Fruit fly (Drosophila melanogaster) whole organism: ENCODE data around the gene Hrb98DE.

Experiments
- CG8478 ChIP-seq: fragments of >200 bp; optimal IDR thresholded peaks from 2 replicates; lab custom pipeline; 2018; ENCODE audit warnings: inconsistent platforms
- pan ChIP-seq: fragments of >200 bp; optimal IDR thresholded peaks from 2 replicates; lab custom pipeline; 2017
- psq ChIP-seq: fragments of >200 bp; optimal IDR thresholded peaks from 2 replicates; lab custom pipeline; 2017
- usp ChIP-seq: fragments of >200 bp; optimal IDR thresholded peaks from 2 replicates; lab custom pipeline; 2017; ENCODE audit warnings: missing biosample characterization, missing genetic modification characterization, mixed read lengths

DNA sequence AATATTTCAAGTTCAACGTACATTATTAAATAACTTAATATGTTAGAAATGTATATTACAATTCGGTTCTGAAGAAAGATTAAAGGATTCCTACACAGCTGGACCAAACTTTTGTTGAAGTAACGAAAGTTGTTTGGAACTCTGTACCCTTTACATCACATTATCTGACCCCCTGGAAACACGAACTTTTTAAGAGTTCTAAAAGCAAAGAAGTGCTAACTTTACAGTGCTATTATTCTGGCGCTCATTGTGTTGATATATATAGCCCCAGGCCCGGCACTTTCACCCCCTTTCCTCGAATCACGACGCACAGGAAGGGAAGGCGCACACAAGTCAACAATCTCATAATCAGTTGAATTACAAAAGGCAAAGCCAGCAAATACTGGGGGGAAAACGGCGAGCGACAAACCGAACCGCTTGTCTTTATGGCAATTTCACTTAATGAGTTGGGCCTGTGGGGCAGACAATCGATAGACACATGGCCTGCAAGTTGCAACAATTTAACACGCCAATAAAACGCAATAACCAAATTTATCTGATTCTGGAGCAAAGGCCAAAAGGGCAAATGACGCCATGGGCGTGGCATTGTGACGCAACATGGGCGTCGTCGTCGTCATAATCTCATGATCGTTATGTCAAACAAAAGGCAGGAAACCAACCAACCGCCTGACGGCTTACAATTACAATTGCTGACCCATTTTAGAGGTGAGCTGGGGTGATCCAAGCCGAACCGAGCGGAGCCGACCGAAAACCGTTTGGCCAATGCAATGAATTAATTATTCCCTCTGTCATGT lies 29.7 kb downstream of the Hrb98DE start:
- no peak for TF ChIP-seq usp
- no peak for TF ChIP-seq pan (lab: Kevin White, UChicago)
- no peak for TF ChIP-seq psq
- TF ChIP-seq CG8478 (lab: Kevin White, UChicago) = no peak
